Fruit fly (Drosophila melanogaster): ENCODE data around the gene Irk1.

- TF ChIP-seq CG8478 (optimal IDR thresholded peaks at IDR 0.05) (no peak), CTCF (optimal IDR thresholded peaks at IDR 0.05) (no peak)
Measured at dm6 chr3R:23119873-23120272, 48.2 kb upstream of the Irk1 start.

All from S2 (cell line).